Worm (Caenorhabditis elegans) whole organism, early embryonic: ENCODE data around the gene gpa-6.

Source experiments
- B0310.2 ChIP-seq: sonication (generic microtip); optimal IDR thresholded peaks from 2 replicates; lab custom pipeline; 2016; ENCODE audit warnings: mild to moderate bottlenecking, missing genetic modification characterization, missing compliant biosample characterization
- F13C5.2 ChIP-seq: sonication (generic microtip); optimal IDR thresholded peaks from 2 replicates; lab custom pipeline; 2017; ENCODE audit warnings: mild to moderate bottlenecking, missing genetic modification characterization, inconsistent platforms, missing compliant biosample characterization
- aly-1 ChIP-seq: sonication (generic microtip); optimal IDR thresholded peaks from 2 replicates; lab custom pipeline; 2016; ENCODE audit warnings: missing genetic modification characterization, missing compliant biosample characterization
- ama-1 ChIP-seq: fragments of 150-350 bp; optimal IDR thresholded peaks from 2 replicates; lab custom pipeline; 2014
- ceh-13 ChIP-seq: fragments of 200-800 bp; sonication (Bioruptor generic); optimal IDR thresholded peaks from 2 replicates; lab custom pipeline; 2018; ENCODE audit warnings: mild to moderate bottlenecking, missing genetic modification characterization, missing compliant biosample characterization
- ets-7 ChIP-seq: sonication (generic microtip); optimal IDR thresholded peaks from 2 replicates; lab custom pipeline; 2016; ENCODE audit warnings: missing genotype, missing genetic modification characterization, missing compliant biosample characterization
- hmbx-1 ChIP-seq: sonication (generic microtip); optimal IDR thresholded peaks from 2 replicates; lab custom pipeline; 2016; ENCODE audit warnings: mild to moderate bottlenecking, missing genetic modification characterization, missing compliant biosample characterization
- hmg-4 ChIP-seq: fragments of 200-800 bp; sonication (Bioruptor generic); optimal IDR thresholded peaks from 2 replicates; lab custom pipeline; 2018; ENCODE audit warnings: mild to moderate bottlenecking, missing genetic modification characterization, missing compliant biosample characterization
- pes-1 ChIP-seq: fragments of 200-800 bp; sonication (Bioruptor generic); IDR thresholded peaks from 2 replicates; pipeline ENCODE4 v1.3.6; 2022; ENCODE audit warnings: missing genetic modification reagents, missing genetic modification characterization, missing compliant biosample characterization
- tbx-11 ChIP-seq: fragments of 200-800 bp; sonication (Bioruptor generic); IDR thresholded peaks from 2 replicates; pipeline ENCODE4 v1.3.6; 2022; ENCODE audit warnings: missing genetic modification characterization, missing compliant biosample characterization
- tra-4 ChIP-seq: sonication (generic microtip); optimal IDR thresholded peaks from 2 replicates; lab custom pipeline; 2017; ENCODE audit warnings: missing genetic modification characterization, missing compliant biosample characterization

DNA sequence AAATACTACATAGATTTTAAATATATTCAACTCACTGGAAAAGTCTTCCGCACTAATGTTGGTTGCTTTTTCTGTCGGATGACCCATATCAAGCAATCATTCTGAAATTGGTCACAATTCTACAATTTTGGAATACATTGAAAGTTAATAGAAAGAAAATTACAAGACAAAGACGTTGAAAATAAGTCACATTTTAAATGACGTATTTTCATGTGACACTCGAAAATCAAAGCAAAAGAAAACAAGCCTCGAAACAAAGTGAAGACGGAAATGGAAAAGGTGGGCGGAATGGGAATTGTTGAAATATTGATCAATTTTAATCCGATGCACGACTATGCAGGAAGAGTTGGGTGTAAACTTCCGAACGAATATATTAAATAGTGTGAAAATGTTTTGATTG is 21.0 kb upstream of the gpa-6 start, which contains the start of gene mob-2:
- TF ChIP-seq pes-1 (GFP tag; lab: Robert Waterston, UW): no peak
- TF ChIP-seq ets-7: no peak
- no peak for TF ChIP-seq ama-1
- TF ChIP-seq hmg-4 (GFP tag; lab: Kevin White, UChicago): no peak
- TF ChIP-seq B0310.2: no peak
- no peak for TF ChIP-seq F13C5.2 (tag; lab: Kevin White, UChicago)
- no peak for TF ChIP-seq ceh-13
- TF ChIP-seq hmbx-1 (tag; lab: Kevin White, UChicago): no peak
- no peak for TF ChIP-seq aly-1 (tag; lab: Kevin White, UChicago)
- TF ChIP-seq tbx-11 (GFP tag; lab: Robert Waterston, UW): no peak
- no peak for TF ChIP-seq tra-4 (tag; lab: Kevin White, UChicago)
